Worm (Caenorhabditis elegans) whole organism, L3 larva: Measurements from ENCODE around the gene agmo-1.

ENCODE experiments used
- ceh-28 ChIP-seq: fragments of 150-350 bp; optimal IDR thresholded peaks from 2 replicates; lab custom pipeline; 2014; ENCODE audit warnings: missing biosample characterization, missing genetic modification reagents, missing genetic modification characterization
- lin-15B ChIP-seq: fragments of 150-350 bp; optimal IDR thresholded peaks from 2 replicates; lab custom pipeline; 2014; ENCODE audit warnings: missing biosample characterization, missing genetic modification characterization
- nhr-11 ChIP-seq: fragments of 150-350 bp; optimal IDR thresholded peaks from 2 replicates; lab custom pipeline; 2014; ENCODE audit warnings: missing biosample characterization, missing genetic modification characterization
- zag-1 ChIP-seq: fragments of 150-350 bp; optimal IDR thresholded peaks from 2 replicates; lab custom pipeline; 2014; ENCODE audit warnings: missing biosample characterization, missing genetic modification characterization
- ztf-4 ChIP-seq: fragments of 150-350 bp; optimal IDR thresholded peaks from 2 replicates; lab custom pipeline; 2014; ENCODE audit warnings: missing biosample characterization, missing genetic modification characterization

The agmo-1 gene

ce11 chrIII:12743515-12743914, 54.9 kb downstream of the agmo-1 start:
- TF ChIP-seq ceh-28 (tag; lab: Kevin White, UChicago) (no peak), zag-1 (tag; lab: Kevin White, UChicago) (no peak), ztf-4 (tag; lab: Kevin White, UChicago) (no peak), nhr-11 (tag; lab: Kevin White, UChicago) (no peak), lin-15B (tag; lab: Kevin White, UChicago) (no peak)
